Fruit fly (Drosophila melanogaster) whole organism, embryonic: ENCODE measurements around the gene MED19.
A peak's percentile ranks its signal among the peaks of the same experiment; 100 is the strongest.

ENCODE experiments used
- Atf-2 ChIP-seq: fragments of 200-800 bp; sonication (Bioruptor generic); optimal IDR thresholded peaks from 2 replicates; lab custom pipeline; 2016; ENCODE audit warnings: missing biosample characterization, missing genetic modification characterization
- Atf3 ChIP-seq: fragments of 200-800 bp; sonication (Bioruptor generic); optimal IDR thresholded peaks from 3 replicates; lab custom pipeline; 2016; ENCODE audit warnings: missing biosample characterization, missing genetic modification characterization
- CG10565 ChIP-seq: fragments of 200-800 bp; sonication (Bioruptor generic); optimal IDR thresholded peaks from 3 replicates; lab custom pipeline; 2016; ENCODE audit warnings: missing biosample characterization, mild to moderate bottlenecking, missing genetic modification characterization
- CG12236 ChIP-seq: fragments of 200-800 bp; sonication (Bioruptor generic); optimal IDR thresholded peaks from 2 replicates; lab custom pipeline; 2016; ENCODE audit warnings: missing biosample characterization, missing genetic modification characterization
- CG12769 ChIP-seq: fragments of 200-800 bp; sonication (Bioruptor generic); optimal IDR thresholded peaks from 2 replicates; lab custom pipeline; 2019; ENCODE audit warnings: missing biosample characterization, mild to moderate bottlenecking, missing genetic modification characterization, moderate library complexity
- CG16779 ChIP-seq: fragments of 200-800 bp; sonication (Bioruptor generic); IDR thresholded peaks from 2 replicates; pipeline ENCODE4 v1.3.6; 2022; ENCODE audit warnings: missing biosample characterization, missing genetic modification characterization
- CG16863 ChIP-seq: fragments of 200-800 bp; sonication (Bioruptor generic); optimal IDR thresholded peaks from 3 replicates; lab custom pipeline; 2016; ENCODE audit warnings: missing biosample characterization, missing genetic modification characterization
- CG17186 ChIP-seq: fragments of 200-800 bp; sonication (Bioruptor generic); optimal IDR thresholded peaks from 3 replicates; lab custom pipeline; 2017; ENCODE audit warnings: missing biosample characterization, missing genetic modification reagents, missing genetic modification characterization
- CG17912 ChIP-seq: fragments of 200-800 bp; sonication (Bioruptor generic); optimal IDR thresholded peaks from 2 replicates; lab custom pipeline; 2018; ENCODE audit warnings: missing biosample characterization, mild to moderate bottlenecking, missing genetic modification characterization
- CG1792 ChIP-seq: fragments of 200-800 bp; sonication (Bioruptor generic); optimal IDR thresholded peaks from 2 replicates; lab custom pipeline; 2016; ENCODE audit warnings: missing biosample characterization, missing genetic modification characterization
- CG18619 ChIP-seq: fragments of 200-800 bp; sonication (Bioruptor generic); optimal IDR thresholded peaks from 3 replicates; lab custom pipeline; 2017; ENCODE audit warnings: missing biosample characterization, mild to moderate bottlenecking, missing genetic modification characterization
- CG18764 ChIP-seq: fragments of 200-800 bp; sonication (Bioruptor generic); optimal IDR thresholded peaks from 3 replicates; lab custom pipeline; 2016; ENCODE audit warnings: missing biosample characterization, missing genetic modification characterization
- CG2875 ChIP-seq: fragments of 200-800 bp; sonication (Bioruptor generic); optimal IDR thresholded peaks from 2 replicates; lab custom pipeline; 2017; ENCODE audit warnings: missing biosample characterization, mild to moderate bottlenecking, missing genetic modification characterization, missing genetic modification reagents
- CG4328 ChIP-seq: fragments of 200-800 bp; sonication (Bioruptor generic); optimal IDR thresholded peaks from 3 replicates; lab custom pipeline; 2017; ENCODE audit warnings: missing biosample characterization, missing genetic modification reagents, missing genetic modification characterization
- CG6683 ChIP-seq: fragments of 200-800 bp; sonication (Bioruptor generic); optimal IDR thresholded peaks from 2 replicates; lab custom pipeline; 2017; ENCODE audit warnings: missing biosample characterization, mild to moderate bottlenecking, missing genetic modification characterization, missing genetic modification reagents
- CG6791 ChIP-seq: fragments of 200-800 bp; sonication (Bioruptor generic); IDR thresholded peaks from 3 replicates; pipeline ENCODE4 v1.3.6; 2022; ENCODE audit warnings: missing biosample characterization, missing genetic modification characterization; ENCODE audit not compliant: partially characterized antibody
- CG6813 ChIP-seq: fragments of 200-800 bp; sonication (Bioruptor generic); optimal IDR thresholded peaks from 2 replicates; lab custom pipeline; 2017; ENCODE audit warnings: missing biosample characterization, missing genetic modification characterization, mild to moderate bottlenecking, moderate library complexity, missing genetic modification reagents
- CG7786 ChIP-seq: fragments of 200-800 bp; sonication (Bioruptor generic); optimal IDR thresholded peaks from 2 replicates; lab custom pipeline; 2016; ENCODE audit warnings: missing biosample characterization, missing genetic modification characterization
- CG8290 ChIP-seq, 3 experiments: fragments of 200-800 bp; sonication (Bioruptor generic); optimal IDR thresholded peaks; 2 replicates each; lab custom pipeline; 2016 to 2019; ENCODE audit warnings: missing biosample characterization in 3 of 3, missing genetic modification characterization in 3 of 3, mild to moderate bottlenecking in 2 of 3, moderate library complexity in 1 of 3
- CG8388 ChIP-seq: fragments of 200-800 bp; sonication (Bioruptor generic); optimal IDR thresholded peaks from 2 replicates; lab custom pipeline; 2019; ENCODE audit warnings: missing biosample characterization, mild to moderate bottlenecking, missing genetic modification characterization, moderate library complexity
- Dip3 ChIP-seq: fragments of 200-800 bp; sonication (Bioruptor generic); optimal IDR thresholded peaks from 3 replicates; lab custom pipeline; 2016; ENCODE audit warnings: missing biosample characterization, missing genetic modification characterization
- H15 ChIP-seq: fragments of 200-800 bp; sonication (Bioruptor generic); IDR thresholded peaks from 3 replicates; pipeline ENCODE4 v1.3.6; 2022; ENCODE audit warnings: missing biosample characterization, missing genetic modification characterization
- Hr39 ChIP-seq: fragments of >200 bp; optimal IDR thresholded peaks from 2 replicates; lab custom pipeline; 2017
- Jarid2 ChIP-seq: fragments of 200-800 bp; sonication (Bioruptor generic); optimal IDR thresholded peaks from 3 replicates; lab custom pipeline; 2017; ENCODE audit warnings: mild to moderate bottlenecking, missing biosample characterization, missing genetic modification reagents, missing genetic modification characterization
- MBD-R2 ChIP-seq: fragments of 200-800 bp; sonication (Bioruptor generic); IDR thresholded peaks from 2 replicates; pipeline ENCODE4 v1.3.6; 2022; ENCODE audit warnings: missing biosample characterization, missing genetic modification characterization
- NFAT ChIP-seq: fragments of 200-800 bp; sonication (Bioruptor generic); IDR thresholded peaks from 2 replicates; pipeline ENCODE4 v1.3.6; 2022; ENCODE audit warnings: missing biosample characterization, missing genetic modification characterization
- Pdp1 ChIP-seq, 2 experiments: fragments of 200-800 bp; sonication (Bioruptor generic); optimal IDR thresholded peaks; 3 replicates each; lab custom pipeline; 2016; ENCODE audit warnings: missing biosample characterization in 2 of 2, missing genetic modification characterization in 2 of 2, mild to moderate bottlenecking in 1 of 2, moderate library complexity in 1 of 2
- Sry-δ ChIP-seq: fragments of 200-800 bp; sonication (Bioruptor generic); optimal IDR thresholded peaks from 2 replicates; lab custom pipeline; 2016; ENCODE audit warnings: missing biosample characterization, missing genetic modification characterization
- Xrp1 ChIP-seq: fragments of 200-800 bp; sonication (Bioruptor generic); IDR thresholded peaks from 2 replicates; pipeline ENCODE4 v1.3.6; 2022; ENCODE audit warnings: missing biosample characterization, missing genetic modification characterization
- ab ChIP-seq: fragments of 200-800 bp; sonication (Bioruptor generic); optimal IDR thresholded peaks from 2 replicates; lab custom pipeline; 2016; ENCODE audit warnings: missing biosample characterization, missing genetic modification characterization
- ap ChIP-seq: fragments of 200-800 bp; sonication (Bioruptor generic); IDR thresholded peaks from 2 replicates; pipeline ENCODE4 v1.3.6; 2022; ENCODE audit warnings: missing biosample characterization, missing genetic modification characterization
- ato ChIP-seq: fragments of 200-800 bp; sonication (Bioruptor generic); IDR thresholded peaks from 2 replicates; pipeline ENCODE4 v1.3.6; 2022; ENCODE audit warnings: missing biosample characterization, missing genetic modification characterization; ENCODE audit not compliant: partially characterized antibody
- bab2 ChIP-seq: fragments of 200-800 bp; sonication (Bioruptor generic); optimal IDR thresholded peaks from 2 replicates; lab custom pipeline; 2016; ENCODE audit warnings: missing biosample characterization, missing genetic modification characterization
- chn ChIP-seq: fragments of 200-800 bp; sonication (Bioruptor generic); optimal IDR thresholded peaks from 2 replicates; lab custom pipeline; 2016; ENCODE audit warnings: missing biosample characterization, missing genetic modification characterization
- croc ChIP-seq: fragments of 200-800 bp; sonication (Bioruptor generic); conservative IDR thresholded peaks from 3 replicates; pipeline ENCODE4 v1.3.6; 2022; ENCODE audit warnings: missing biosample characterization, missing genetic modification characterization
- crol ChIP-seq: fragments of 200-800 bp; sonication (Bioruptor generic); IDR thresholded peaks from 2 replicates; pipeline ENCODE4 v1.3.6; 2022; ENCODE audit warnings: missing biosample characterization, missing genetic modification characterization
- dm ChIP-seq: fragments of 200-800 bp; sonication (Bioruptor generic); optimal IDR thresholded peaks from 3 replicates; lab custom pipeline; 2016; ENCODE audit warnings: missing biosample characterization, missing genetic modification characterization
- dysf ChIP-seq: fragments of 200-800 bp; sonication (Bioruptor generic); IDR thresholded peaks from 3 replicates; pipeline ENCODE4 v1.3.6; 2022; ENCODE audit warnings: missing biosample characterization, missing genetic modification characterization
- kah ChIP-seq: fragments of 200-800 bp; sonication (Bioruptor generic); optimal IDR thresholded peaks from 2 replicates; lab custom pipeline; 2018; ENCODE audit warnings: missing biosample characterization, mild to moderate bottlenecking, missing genetic modification characterization
- pho ChIP-seq: fragments of 200-800 bp; sonication (Bioruptor generic); optimal IDR thresholded peaks from 2 replicates; lab custom pipeline; 2016; ENCODE audit warnings: missing biosample characterization, missing genetic modification characterization
- pzg ChIP-seq: fragments of 200-800 bp; sonication (Bioruptor generic); optimal IDR thresholded peaks from 3 replicates; lab custom pipeline; 2018; ENCODE audit warnings: missing biosample characterization, mild to moderate bottlenecking, missing genetic modification characterization, moderate library complexity
- repo ChIP-seq: fragments of 200-800 bp; sonication (Bioruptor generic); optimal IDR thresholded peaks from 2 replicates; lab custom pipeline; 2016; ENCODE audit warnings: missing biosample characterization, missing genetic modification characterization
- seq ChIP-seq: fragments of 200-800 bp; sonication (Bioruptor generic); IDR thresholded peaks from 2 replicates; pipeline ENCODE4 v1.3.6; 2022; ENCODE audit warnings: missing biosample characterization, missing genetic modification characterization
- tin ChIP-seq: fragments of 200-800 bp; sonication (Bioruptor generic); optimal IDR thresholded peaks from 3 replicates; lab custom pipeline; 2016; ENCODE audit warnings: missing biosample characterization, missing genetic modification characterization
- tio ChIP-seq: fragments of 200-800 bp; sonication (Bioruptor generic); optimal IDR thresholded peaks from 2 replicates; lab custom pipeline; 2017; ENCODE audit warnings: missing biosample characterization, missing genetic modification characterization, inconsistent platforms
- wek ChIP-seq: fragments of 200-800 bp; sonication (Bioruptor generic); optimal IDR thresholded peaks from 3 replicates; lab custom pipeline; 2018; ENCODE audit warnings: missing biosample characterization, mild to moderate bottlenecking, missing genetic modification characterization, moderate library complexity
- zen ChIP-seq: fragments of 200-800 bp; sonication (Bioruptor generic); optimal IDR thresholded peaks from 3 replicates; lab custom pipeline; 2018; ENCODE audit warnings: missing biosample characterization, mild to moderate bottlenecking, missing genetic modification characterization, moderate library complexity
- zen2 ChIP-seq: fragments of 200-800 bp; sonication (Bioruptor generic); IDR thresholded peaks from 3 replicates; pipeline ENCODE4 v1.3.6; 2022; ENCODE audit warnings: missing biosample characterization, missing genetic modification characterization; ENCODE audit not compliant: partially characterized antibody

The MED19 gene

dm6 chr3L:17856655-17857479 lies 10.6 kb upstream of the MED19 start, which contains the start of gene CG5535 (continued):
- TF ChIP-seq CG6791 (GFP tag; lab: Robert Waterston, UW) (peak; percentile 52; the same call in 1 of the 3 replicates), tio (GFP tag; lab: Kevin White, UChicago) (peak; percentile 94), CG18619 (peak; percentile 90), CG17186 (GFP tag; lab: Kevin White, UChicago) (no peak), CG12236 (GFP tag; lab: Kevin White, UChicago) (no peak), seq (peak; percentile 49), CG6683 (GFP tag; lab: Kevin White, UChicago) (peak; percentile 33), pzg (GFP tag; lab: Kevin White, UChicago) (no peak), Sry-δ (GFP tag; lab: Kevin White, UChicago) (peak; percentile 2), CG4328 (GFP tag; lab: Kevin White, UChicago) (peak; percentile 73), CG12769 (peak; percentile 75), CG7786 (GFP tag; lab: Kevin White, UChicago) (peak; percentile 42), CG18764 (peak; percentile 29), Atf3 (GFP tag; lab: Kevin White, UChicago) (peak; percentile 3), ab (GFP tag; lab: Kevin White, UChicago) (no peak), CG6813 (GFP tag; lab: Kevin White, UChicago) (peak; percentile 71), pho (GFP tag; lab: Kevin White, UChicago) (peak; percentile 7), zen2 (GFP tag; lab: Robert Waterston, UW) (no peak), Pdp1 (GFP tag; optimal IDR thresholded peaks at IDR 0.05; lab: Kevin White, UChicago) (peak; percentile 45 to 80), tin (GFP tag; lab: Kevin White, UChicago) (peak; percentile 69), Jarid2 (peak; percentile 35), NFAT (GFP tag; lab: Robert Waterston, UW) (peak; percentile 74), CG8388 (GFP tag; lab: Kevin White, UChicago) (peak; percentile 81), Xrp1 (GFP tag; lab: Robert Waterston, UW) (peak; percentile 63), ap (GFP tag; lab: Robert Waterston, UW) (peak; percentile 39; the same call in 1 of the 2 replicates), CG1792 (GFP tag; lab: Kevin White, UChicago) (no peak), dm (GFP tag; lab: Kevin White, UChicago) (peak; percentile 38), bab2 (GFP tag; lab: Kevin White, UChicago) (peak; percentile 41), kah (no peak), CG10565 (GFP tag; lab: Kevin White, UChicago) (no peak), CG17912 (GFP tag; lab: Kevin White, UChicago) (no peak), ato (no peak), dysf (GFP tag; lab: Robert Waterston, UW) (peak; percentile 69), CG16779 (GFP tag; lab: Robert Waterston, UW) (peak; percentile 84), MBD-R2 (GFP tag; lab: Robert Waterston, UW) (peak; percentile 27; the same call in 1 of the 2 replicates), repo (GFP tag; lab: Kevin White, UChicago) (no peak), croc (peak; percentile 67; the same call in 1 of the 3 replicates), CG8290 (GFP tag; optimal IDR thresholded peaks at IDR 0.05; lab: Kevin White, UChicago) (peak; percentile 29), CG8290 (tag; optimal IDR thresholded peaks at IDR 0.05; lab: Kevin White, UChicago) (peak in 1 of 2 experiments; percentile 94), CG2875 (GFP tag; lab: Kevin White, UChicago) (peak; percentile 48), wek (no peak), Atf-2 (peak; percentile 17), H15 (peak; percentile 35; the same call in 1 of the 3 replicates), Dip3 (GFP tag; lab: Kevin White, UChicago) (peak; percentile 17), Hr39 (lab: Kevin White, UChicago) (no peak), zen (tag; lab: Kevin White, UChicago) (peak; percentile 59), CG16863 (GFP tag; lab: Kevin White, UChicago) (no peak), chn (peak; percentile 48), crol (peak; percentile 46)
